Fruit fly (Drosophila melanogaster): Measurements from ENCODE around the gene kipf.

The kipf gene

dm6 chr3R:7892246-7893000 is 21.2 kb upstream of the kipf start (continued):
- peak; percentile 43 for TF ChIP-seq H2.0 (GFP tag; IDR thresholded peaks at IDR 0.05)
- no peak for TF ChIP-seq ewg (GFP tag; optimal IDR thresholded peaks at IDR 0.05)
- no peak for TF ChIP-seq CG10431 (GFP tag; optimal IDR thresholded peaks at IDR 0.05)
- TF ChIP-seq BtbVII (GFP tag; optimal IDR thresholded peaks at IDR 0.05) = peak; percentile 54
- TF ChIP-seq sob (GFP tag; IDR thresholded peaks at IDR 0.05) = peak; percentile 69; the same call in 1 of the 2 replicates
- no peak for TF ChIP-seq Hr39 (optimal IDR thresholded peaks at IDR 0.05)
- peak; percentile 56; the same call in 1 of the 3 replicates for TF ChIP-seq CG6175 (GFP tag; IDR thresholded peaks at IDR 0.05)
- TF ChIP-seq Spps (tag; optimal IDR thresholded peaks at IDR 0.05) = no peak
- peak; percentile 80 for TF ChIP-seq lab (GFP tag; optimal IDR thresholded peaks at IDR 0.05)
- no peak for TF ChIP-seq HLH54F (GFP tag; optimal IDR thresholded peaks at IDR 0.05)
- peak; percentile 44 for TF ChIP-seq CG12659 (GFP tag; optimal IDR thresholded peaks at IDR 0.05)
- peak; percentile 35 for TF ChIP-seq exex (tag; optimal IDR thresholded peaks at IDR 0.05)
- no peak for TF ChIP-seq tna (GFP tag; IDR thresholded peaks at IDR 0.05; ENCODE audit: partially characterized antibody)
- TF ChIP-seq zfh2 (GFP tag; optimal IDR thresholded peaks at IDR 0.05) = peak; percentile 47
- no peak for TF ChIP-seq CG32772 (GFP tag; IDR thresholded peaks at IDR 0.05)
- TF ChIP-seq caup (GFP tag; optimal IDR thresholded peaks at IDR 0.05; ENCODE audit: severe bottlenecking) = peak; percentile 55
- peak; percentile 25; the same call in 1 of the 2 replicates for TF ChIP-seq CG7372 (GFP tag; IDR thresholded peaks at IDR 0.05)
- no peak for TF ChIP-seq zen2 (GFP tag; IDR thresholded peaks at IDR 0.05; ENCODE audit: partially characterized antibody)
- TF ChIP-seq Rfx (GFP tag; IDR thresholded peaks at IDR 0.05) = peak; percentile 88
- no peak for TF ChIP-seq CG17328 (GFP tag; IDR thresholded peaks at IDR 0.05)
- TF ChIP-seq NC2α (GFP tag; optimal IDR thresholded peaks at IDR 0.05) = no peak
- TF ChIP-seq CG10462 (GFP tag; optimal IDR thresholded peaks at IDR 0.05) = no peak
- TF ChIP-seq dan (GFP tag; IDR thresholded peaks at IDR 0.05) = no peak
- TF ChIP-seq Dip2 (GFP tag; IDR thresholded peaks at IDR 0.05) = no peak
- TF ChIP-seq CG6813 (GFP tag; optimal IDR thresholded peaks at IDR 0.05) = peak; percentile 13
- TF ChIP-seq Hey (tag; optimal IDR thresholded peaks at IDR 0.05) = no peak
- no peak for TF ChIP-seq gsb-n (tag; optimal IDR thresholded peaks at IDR 0.05)
- no peak for TF ChIP-seq CG10979 (tag; optimal IDR thresholded peaks at IDR 0.05)
- TF ChIP-seq CG18619 (GFP tag; optimal IDR thresholded peaks at IDR 0.05) = peak; percentile 38
- peak; percentile 26 for TF ChIP-seq NfI (GFP tag; optimal IDR thresholded peaks at IDR 0.05)
- TF ChIP-seq CG7556 (GFP tag; optimal IDR thresholded peaks at IDR 0.05) = peak; percentile 31
- no peak for TF ChIP-seq abd-A (tag; optimal IDR thresholded peaks at IDR 0.05)
- peak; percentile 11 for TF ChIP-seq CG17385 (GFP tag; optimal IDR thresholded peaks at IDR 0.05)
- no peak for TF ChIP-seq Optix (GFP tag; IDR thresholded peaks at IDR 0.05)
- TF ChIP-seq Trl (optimal IDR thresholded peaks at IDR 0.05) = no peak
- no peak for TF ChIP-seq Trl (GFP tag; optimal IDR thresholded peaks at IDR 0.05)
- TF ChIP-seq Atf-2 (GFP tag; optimal IDR thresholded peaks at IDR 0.05) = no peak
- no peak for TF ChIP-seq amos (GFP tag; IDR thresholded peaks at IDR 0.05; ENCODE audit: partially characterized antibody)
- no peak for TF ChIP-seq Camta (GFP tag; optimal IDR thresholded peaks at IDR 0.05)
- TF ChIP-seq CG17186 (GFP tag; optimal IDR thresholded peaks at IDR 0.05) = no peak
- TF ChIP-seq otp (GFP tag; IDR thresholded peaks at IDR 0.05) = no peak
- no peak for TF ChIP-seq CG4282 (GFP tag; optimal IDR thresholded peaks at IDR 0.05)
- no peak for TF ChIP-seq btn (GFP tag; optimal IDR thresholded peaks at IDR 0.05)
- no peak for TF ChIP-seq CG17359 (tag; optimal IDR thresholded peaks at IDR 0.05)
- peak; percentile 69 for TF ChIP-seq al (GFP tag; IDR thresholded peaks at IDR 0.05)
- no peak for TF ChIP-seq kni (GFP tag; optimal IDR thresholded peaks at IDR 0.05)
- no peak for TF ChIP-seq lola (GFP tag; optimal IDR thresholded peaks at IDR 0.05)
- no peak for TF ChIP-seq B-H2 (GFP tag; optimal IDR thresholded peaks at IDR 0.05)
- TF ChIP-seq gro (GFP tag; optimal IDR thresholded peaks at IDR 0.05) = no peak
- TF ChIP-seq ERR (GFP tag; optimal IDR thresholded peaks at IDR 0.05) = no peak
